Worm (Caenorhabditis elegans) whole organism, L4 larva: ENCODE results near the gene dph-1.

ENCODE experiments used
- F37D6.2 ChIP-seq: sonication (generic microtip); optimal IDR thresholded peaks from 2 replicates; lab custom pipeline; 2016; ENCODE audit warnings: mild to moderate bottlenecking, missing genetic modification characterization, missing compliant biosample characterization
- F44E2.7 ChIP-seq: fragments of 200-800 bp; sonication (Bioruptor generic); IDR thresholded peaks from 2 replicates; pipeline ENCODE4 v2.1.2; 2022; ENCODE audit warnings: missing genetic modification characterization, missing compliant biosample characterization
- F49E8.2 ChIP-seq: sonication (generic microtip); optimal IDR thresholded peaks from 2 replicates; lab custom pipeline; 2016; ENCODE audit warnings: missing compliant biosample characterization, mild to moderate bottlenecking, missing genetic modification characterization, borderline replicate concordance
- Y48G9A.11 ChIP-seq: fragments of 200-800 bp; sonication (Bioruptor generic); IDR thresholded peaks from 2 replicates; pipeline ENCODE4 v1.3.6; 2022; ENCODE audit warnings: missing genetic modification reagents, missing genetic modification characterization, missing compliant biosample characterization
- Y5F2A.4 ChIP-seq: fragments of 200-800 bp; sonication (Bioruptor generic); optimal IDR thresholded peaks from 2 replicates; lab custom pipeline; 2018; ENCODE audit warnings: mild to moderate bottlenecking, missing genetic modification characterization, missing compliant biosample characterization
- Y75B8A.6 ChIP-seq: fragments of 200-800 bp; sonication (Bioruptor generic); IDR thresholded peaks from 2 replicates; pipeline ENCODE4 v1.3.6; 2022; ENCODE audit warnings: missing genetic modification reagents, missing genetic modification characterization, missing compliant biosample characterization
- ceh-32 ChIP-seq: sonication (generic microtip); optimal IDR thresholded peaks from 2 replicates; lab custom pipeline; 2016; ENCODE audit warnings: mild to moderate bottlenecking, missing genetic modification characterization, missing compliant biosample characterization; ENCODE audit not compliant: poor library complexity
- ceh-44 ChIP-seq: fragments of 200-800 bp; sonication (Bioruptor generic); IDR thresholded peaks from 2 replicates; pipeline ENCODE4 v1.3.6; 2022; ENCODE audit warnings: missing genetic modification reagents, missing genetic modification characterization, missing compliant biosample characterization
- ceh-82 ChIP-seq: sonication (generic microtip); optimal IDR thresholded peaks from 2 replicates; lab custom pipeline; 2017; ENCODE audit warnings: missing biosample characterization, missing genetic modification characterization
- cey-2 ChIP-seq: sonication (generic microtip); optimal IDR thresholded peaks from 3 replicates; lab custom pipeline; 2017; ENCODE audit warnings: missing genetic modification characterization, mild to moderate bottlenecking, missing compliant biosample characterization, antibody characterized with exemption, borderline replicate concordance; ENCODE audit not compliant: insufficient read depth
- daf-12 ChIP-seq: fragments of 150-350 bp; optimal IDR thresholded peaks from 2 replicates; lab custom pipeline; 2014; ENCODE audit warnings: missing biosample characterization, missing genetic modification reagents, missing genetic modification characterization
- daf-8 ChIP-seq: fragments of 200-800 bp; sonication (Bioruptor generic); IDR thresholded peaks from 2 replicates; pipeline ENCODE4 v1.3.6; 2022; ENCODE audit warnings: missing genetic modification characterization, missing compliant biosample characterization
- dmd-9 ChIP-seq: fragments of 200-800 bp; sonication (Bioruptor generic); IDR thresholded peaks from 2 replicates; pipeline ENCODE4 v1.3.6; 2022; ENCODE audit warnings: missing genetic modification reagents, missing genetic modification characterization, missing compliant biosample characterization
- dve-1 ChIP-seq: sonication (generic microtip); optimal IDR thresholded peaks from 2 replicates; lab custom pipeline; 2017; ENCODE audit warnings: antibody characterized with exemption, mild to moderate bottlenecking, missing genetic modification characterization, missing compliant biosample characterization; ENCODE audit not compliant: insufficient read depth
- egl-27 ChIP-seq: sonication (generic microtip); optimal IDR thresholded peaks from 3 replicates; lab custom pipeline; 2017; ENCODE audit warnings: missing biosample characterization, missing genetic modification reagents, missing genetic modification characterization
- hlh-11 ChIP-seq: fragments of 200-800 bp; sonication (Bioruptor generic); optimal IDR thresholded peaks from 2 replicates; lab custom pipeline; 2018; ENCODE audit warnings: mild to moderate bottlenecking, missing genetic modification characterization, missing compliant biosample characterization
- jun-1 ChIP-seq: fragments of 150-350 bp; optimal IDR thresholded peaks from 2 replicates; lab custom pipeline; 2014; ENCODE audit warnings: missing biosample characterization, missing genetic modification reagents, missing genetic modification characterization
- lim-7 ChIP-seq: fragments of 200-800 bp; sonication (Bioruptor generic); IDR thresholded peaks from 2 replicates; pipeline ENCODE4 v1.3.6; 2022; ENCODE audit warnings: missing genetic modification characterization, missing compliant biosample characterization
- lin-1 ChIP-seq: fragments of 200-800 bp; sonication (Bioruptor generic); IDR thresholded peaks from 2 replicates; pipeline ENCODE4 v1.3.6; 2022; ENCODE audit warnings: missing genetic modification reagents, missing genetic modification characterization, missing compliant biosample characterization
- mdl-1 ChIP-seq, 2 experiments: fragments of 150-350 bp in 1 of 2; sonication (generic microtip) in 1 of 2; optimal IDR thresholded peaks; 2 replicates each; lab custom pipeline; 2014 to 2017; ENCODE audit warnings: missing biosample characterization in 2 of 2, missing genetic modification characterization in 2 of 2
- mdt-29 ChIP-seq: fragments of 200-800 bp; sonication (Bioruptor generic); IDR thresholded peaks from 2 replicates; pipeline ENCODE4 v1.3.6; 2022; ENCODE audit warnings: missing genetic modification reagents, missing genetic modification characterization, missing compliant biosample characterization
- nhr-102 ChIP-seq: sonication (generic microtip); optimal IDR thresholded peaks from 2 replicates; lab custom pipeline; 2016; ENCODE audit warnings: mild to moderate bottlenecking, missing genetic modification characterization, moderate library complexity, missing compliant biosample characterization
- nhr-11 ChIP-seq: fragments of 150-350 bp; optimal IDR thresholded peaks from 2 replicates; lab custom pipeline; 2014; ENCODE audit warnings: missing biosample characterization, missing genetic modification characterization
- nhr-237 ChIP-seq: sonication (generic microtip); optimal IDR thresholded peaks from 2 replicates; lab custom pipeline; 2017; ENCODE audit warnings: missing biosample characterization, missing genetic modification characterization
- nhr-25 ChIP-seq: sonication (generic microtip); optimal IDR thresholded peaks from 2 replicates; lab custom pipeline; 2017; ENCODE audit warnings: missing genetic modification characterization, mild to moderate bottlenecking, missing compliant biosample characterization, antibody characterized with exemption, moderate library complexity, borderline replicate concordance; ENCODE audit not compliant: insufficient read depth
- nhr-28 ChIP-seq: fragments of 150-350 bp; optimal IDR thresholded peaks from 2 replicates; lab custom pipeline; 2014; ENCODE audit warnings: missing biosample characterization, missing genetic modification characterization
- nhr-48 ChIP-seq: sonication (generic microtip); optimal IDR thresholded peaks from 2 replicates; lab custom pipeline; 2016; ENCODE audit warnings: mild to moderate bottlenecking, missing genetic modification characterization, missing compliant biosample characterization
- nhr-77 ChIP-seq: fragments of 150-350 bp; optimal IDR thresholded peaks from 2 replicates; lab custom pipeline; 2014; ENCODE audit warnings: missing biosample characterization, missing genetic modification characterization
- pqm-1 ChIP-seq: sonication (generic microtip); optimal IDR thresholded peaks from 2 replicates; lab custom pipeline; 2017; ENCODE audit warnings: missing biosample characterization, missing genetic modification characterization
- set-16 ChIP-seq: fragments of 200-800 bp; sonication (Bioruptor generic); IDR thresholded peaks from 2 replicates; pipeline ENCODE4 v1.3.6; 2022; ENCODE audit warnings: missing genetic modification reagents, missing genetic modification characterization, missing compliant biosample characterization
- skn-1 ChIP-seq: fragments of 150-350 bp; optimal IDR thresholded peaks from 2 replicates; lab custom pipeline; 2014; ENCODE audit warnings: missing biosample characterization, missing genetic modification characterization
- snpc-1.2 ChIP-seq: fragments of 200-800 bp; sonication (Bioruptor generic); IDR thresholded peaks from 2 replicates; pipeline ENCODE4 v1.3.6; 2022; ENCODE audit warnings: missing genetic modification reagents, missing genetic modification characterization, missing compliant biosample characterization
- vab-7 ChIP-seq: fragments of 200-800 bp; sonication (Bioruptor generic); IDR thresholded peaks from 2 replicates; pipeline ENCODE4 v1.3.6; 2022; ENCODE audit warnings: missing genetic modification reagents, missing genetic modification characterization, missing compliant biosample characterization
- zfp-2 ChIP-seq: sonication (generic microtip); optimal IDR thresholded peaks from 2 replicates; lab custom pipeline; 2016; ENCODE audit warnings: mild to moderate bottlenecking, missing genetic modification characterization, missing compliant biosample characterization
- zip-11 ChIP-seq: fragments of 200-800 bp; sonication (Bioruptor generic); IDR thresholded peaks from 2 replicates; pipeline ENCODE4 v1.3.6; 2022; ENCODE audit warnings: missing genetic modification characterization, missing compliant biosample characterization
- ztf-11 ChIP-seq: fragments of 150-350 bp; optimal IDR thresholded peaks from 2 replicates; lab custom pipeline; 2014; ENCODE audit warnings: missing biosample characterization, missing genetic modification characterization
- ztf-7 ChIP-seq: fragments of 150-350 bp; optimal IDR thresholded peaks from 2 replicates; lab custom pipeline; 2014; ENCODE audit warnings: missing biosample characterization, missing genetic modification characterization

Gene dph-1

ce11 chrIII:3735509-3736255 is 29.0 kb downstream of the dph-1 start (continued):
- TF ChIP-seq snpc-1.2 (GFP tag; lab: Robert Waterston, UW) (no peak), skn-1 (tag; lab: Kevin White, UChicago) (no peak), dve-1 (peak; percentile 33), ztf-7 (tag; lab: Kevin White, UChicago) (no peak), nhr-28 (tag; lab: Kevin White, UChicago) (no peak), dmd-9 (GFP tag; lab: Robert Waterston, UW) (no peak), nhr-25 (tag; lab: Kevin White, UChicago) (no peak), lim-7 (GFP tag; lab: Robert Waterston, UW) (no peak), Y48G9A.11 (GFP tag; lab: Robert Waterston, UW) (no peak), ceh-82 (tag; lab: Kevin White, UChicago) (no peak), nhr-237 (tag; lab: Kevin White, UChicago) (no peak), mdl-1 (tag; optimal IDR thresholded peaks at IDR 0.05; lab: Kevin White, UChicago) (no peak), nhr-102 (tag; lab: Kevin White, UChicago) (no peak), daf-8 (no peak), pqm-1 (no peak), jun-1 (tag; lab: Kevin White, UChicago) (no peak), F37D6.2 (tag; lab: Kevin White, UChicago) (peak; percentile 1), hlh-11 (peak; percentile 42), cey-2 (tag; lab: Kevin White, UChicago) (no peak), Y5F2A.4 (no peak), daf-12 (tag; lab: Kevin White, UChicago) (no peak)

DNA sequence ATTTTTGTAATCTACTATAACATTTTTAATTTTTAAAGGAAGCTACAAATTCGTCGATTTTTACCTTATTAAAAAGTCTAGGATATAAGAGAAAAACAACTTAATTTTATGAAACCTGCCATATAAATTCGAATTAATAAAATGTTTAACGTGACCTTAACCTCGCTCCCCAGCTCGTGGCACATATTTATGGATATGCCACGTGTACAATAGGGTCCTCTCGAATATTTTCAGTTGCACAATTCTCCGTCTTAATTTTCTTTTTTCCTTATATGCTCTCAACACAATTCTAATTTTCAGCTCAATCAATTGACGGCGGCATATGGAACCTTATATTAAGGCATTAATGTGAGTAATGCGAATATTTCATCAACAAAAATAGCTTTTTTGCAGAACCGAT is 29.6 kb downstream of the dph-1 start, which contains the start of gene F34D10.4:
Gene F34D10.4 (plus strand): TSS at position 301 of the 400 bp plus-strand sequence.
- TF ChIP-seq Y75B8A.6 (GFP tag; lab: Robert Waterston, UW): no peak
- TF ChIP-seq nhr-77: no peak
- TF ChIP-seq mdt-29 (GFP tag; lab: Robert Waterston, UW): no peak
- no peak for TF ChIP-seq nhr-237 (tag; lab: Kevin White, UChicago)
- TF ChIP-seq, all 104 proteins: peak for 0

- TF ChIP-seq lim-7 (GFP tag; lab: Robert Waterston, UW) (peak; percentile 33; the same call in 1 of the 2 replicates), zfp-2 (tag; lab: Kevin White, UChicago) (no peak), nhr-48 (tag; lab: Kevin White, UChicago) (no peak), set-16 (GFP tag; lab: Robert Waterston, UW) (peak; percentile 65), dmd-9 (GFP tag; lab: Robert Waterston, UW) (no peak), dve-1 (no peak), F49E8.2 (tag; lab: Kevin White, UChicago) (no peak), vab-7 (no peak)
These were observed 31.1 kb downstream of the dph-1 start for ce11 chrIII:3737742-3738141.

DNA sequence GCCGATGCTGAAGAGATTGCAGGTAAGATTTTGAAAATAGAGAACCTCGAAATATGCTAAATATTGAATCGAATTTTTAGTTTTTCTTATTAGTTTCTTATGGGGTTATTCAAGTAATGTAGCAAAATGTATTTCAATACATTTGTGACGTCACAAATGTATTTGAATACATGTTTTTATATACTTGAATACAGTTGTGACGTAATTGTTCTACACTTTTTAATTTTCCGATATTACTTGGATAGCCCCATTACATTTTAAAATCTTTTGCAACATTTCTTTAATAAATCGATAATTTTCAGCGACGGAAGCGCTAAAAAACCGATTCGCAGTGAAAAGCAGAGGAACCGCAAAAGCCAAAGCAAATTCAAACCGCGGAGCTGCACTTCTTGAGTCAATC is 31.6 kb downstream of the dph-1 start:
- TF ChIP-seq F44E2.7 (GFP tag; lab: Robert Waterston, UW) (no peak), nhr-11 (no peak), zip-11 (no peak), egl-27 (tag; lab: Kevin White, UChicago) (no peak), ceh-44 (no peak), daf-12 (tag; lab: Kevin White, UChicago) (no peak), ceh-32 (tag; lab: Kevin White, UChicago) (no peak), lin-1 (GFP tag; lab: Robert Waterston, UW) (no peak), ztf-11 (tag; lab: Kevin White, UChicago) (no peak), jun-1 (tag; lab: Kevin White, UChicago) (no peak)
